Fruit fly (Drosophila melanogaster): ENCODE measurements around the gene comt.
A peak's percentile ranks its signal among the peaks of the same experiment; 100 is the strongest.

comt gene

DNA sequence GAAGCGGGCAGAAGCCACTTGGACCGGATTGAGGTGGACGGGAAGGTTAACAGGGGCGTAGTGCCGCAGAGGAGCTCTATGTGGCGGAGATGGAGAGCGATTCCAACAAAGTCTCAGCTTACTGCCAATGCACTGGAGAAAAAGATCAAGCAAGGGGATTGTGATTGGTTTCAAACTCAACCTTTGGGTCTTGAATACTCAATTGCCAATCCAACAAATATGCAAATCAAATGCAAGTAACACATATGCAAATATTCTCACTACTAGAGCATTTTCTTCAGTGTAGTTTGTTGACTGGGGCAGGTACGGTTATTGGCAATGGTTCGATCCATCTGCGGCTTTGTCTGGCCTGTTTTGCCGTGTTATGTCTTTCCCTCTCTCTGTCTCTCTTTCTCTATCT lies 7.5 kb upstream of the comt start (continued):
- TF ChIP-seq CG30431 (GFP tag; optimal IDR thresholded peaks at IDR 0.05) (peak; percentile 59), Atf3 (GFP tag; optimal IDR thresholded peaks at IDR 0.05) (peak; percentile 63), CG17186 (GFP tag; optimal IDR thresholded peaks at IDR 0.05) (peak; percentile 29), toy (GFP tag; IDR thresholded peaks at IDR 0.05) (0 out of 2 replicates have a peak, but pooled peaks have one; percentile 51), pan (optimal IDR thresholded peaks at IDR 0.05) (no peak), pan (GFP tag; optimal IDR thresholded peaks at IDR 0.05 in 1 of 2, IDR thresholded peaks at IDR 0.05 in 1 of 2) (peak in 1 of 2 experiments; percentile 76), ERR (GFP tag; optimal IDR thresholded peaks at IDR 0.05) (peak; percentile 35), CG13624 (GFP tag; optimal IDR thresholded peaks at IDR 0.05) (peak; percentile 79), CG11247 (GFP tag; IDR thresholded peaks at IDR 0.05) (peak; percentile 60; the same call in 1 of the 2 replicates), CG16815 (GFP tag; optimal IDR thresholded peaks at IDR 0.05) (peak; percentile 37), CG14050 (GFP tag; IDR thresholded peaks at IDR 0.05) (0 out of 3 replicates have a peak, but pooled peaks have one; percentile 51), CG12942 (GFP tag; optimal IDR thresholded peaks at IDR 0.05) (peak; percentile 49), CG10543 (GFP tag; optimal IDR thresholded peaks at IDR 0.05) (no peak), sens (GFP tag) (peak; percentile 93), CG4360 (GFP tag; IDR thresholded peaks at IDR 0.05) (no peak), p53 (GFP tag; optimal IDR thresholded peaks at IDR 0.05) (peak; percentile 71), CG3407 (GFP tag; optimal IDR thresholded peaks at IDR 0.05) (peak; percentile 58), zfh1 (GFP tag; IDR thresholded peaks at IDR 0.05) (peak; percentile 79), CG4820 (GFP tag; optimal IDR thresholded peaks at IDR 0.05) (peak; percentile 74), tin (GFP tag; optimal IDR thresholded peaks at IDR 0.05) (peak; percentile 75), bsh (GFP tag; optimal IDR thresholded peaks at IDR 0.05) (peak; percentile 79 to 87), Mes4 (GFP tag; optimal IDR thresholded peaks at IDR 0.05) (peak; percentile 67), Pdp1 (GFP tag; optimal IDR thresholded peaks at IDR 0.05) (peak; percentile 86 to 92), CkIIα-i1 (GFP tag; IDR thresholded peaks at IDR 0.05) (0 out of 2 replicates have a peak, but pooled peaks have one; percentile 29), MTF-1 (GFP tag; optimal IDR thresholded peaks at IDR 0.05; ENCODE audit: borderline replicate concordance) (peak; percentile 45), aop (GFP tag; IDR thresholded peaks at IDR 0.05) (peak; percentile 58; the same call in 1 of the 2 replicates), CG31365 (tag; optimal IDR thresholded peaks at IDR 0.05) (peak; percentile 51), tio (GFP tag; optimal IDR thresholded peaks at IDR 0.05) (peak; percentile 60), Sox102F (GFP tag; optimal IDR thresholded peaks at IDR 0.05) (peak; percentile 83), Neu2 (GFP tag; optimal IDR thresholded peaks at IDR 0.05; ENCODE audit: borderline replicate concordance) (no peak), ci (GFP tag; IDR thresholded peaks at IDR 0.05) (peak; percentile 93), CG10431 (GFP tag; optimal IDR thresholded peaks at IDR 0.05) (no peak), CG9876 (GFP tag; optimal IDR thresholded peaks at IDR 0.05) (peak; percentile 65), Dfd (GFP tag; optimal IDR thresholded peaks at IDR 0.05) (no peak), Kr (GFP tag; optimal IDR thresholded peaks at IDR 0.05) (no peak), dati (GFP tag; IDR thresholded peaks at IDR 0.05) (peak; percentile 61; the same call in 1 of the 2 replicates), mld (GFP tag; IDR thresholded peaks at IDR 0.05; ENCODE audit: partially characterized antibody) (no peak), amos (GFP tag; IDR thresholded peaks at IDR 0.05; ENCODE audit: partially characterized antibody) (no peak), Nf-YB (GFP tag; optimal IDR thresholded peaks at IDR 0.05) (peak; percentile 22), Hmr (GFP tag; optimal IDR thresholded peaks at IDR 0.05) (peak; percentile 69), zf30C (GFP tag; optimal IDR thresholded peaks at IDR 0.05) (no peak), CG15073 (GFP tag; optimal IDR thresholded peaks at IDR 0.05) (no peak), Asciz (GFP tag; optimal IDR thresholded peaks at IDR 0.05) (peak; percentile 67), CG11456 (GFP tag; IDR thresholded peaks at IDR 0.05) (peak; percentile 79; the same call in 2 of the 3 replicates), gsb-n (tag; optimal IDR thresholded peaks at IDR 0.05) (peak; percentile 46), emc (GFP tag; optimal IDR thresholded peaks at IDR 0.05) (peak; percentile 56), scrt (GFP tag; optimal IDR thresholded peaks at IDR 0.05) (peak; percentile 46), usp (GFP tag; optimal IDR thresholded peaks at IDR 0.05) (no peak), CHES-1-like (GFP tag; optimal IDR thresholded peaks at IDR 0.05) (peak; percentile 68), zen (tag; optimal IDR thresholded peaks at IDR 0.05) (peak; percentile 17), CG10209 (GFP tag; optimal IDR thresholded peaks at IDR 0.05) (peak; percentile 71)
